Fruit fly (Drosophila melanogaster): Measurements from ENCODE around the gene CG5676.

Gene CG5676

dm6 chr2L:10250441-10250847 lies 5.2 kb downstream of the CG5676 start, which contains the start of the genes bsk and CG31717 (continued):
- TF ChIP-seq CG16813 (GFP tag; IDR thresholded peaks at IDR 0.05; ENCODE audit: partially characterized antibody) = peak; percentile 44; the same call in 1 of the 3 replicates
- peak; percentile 68 for TF ChIP-seq sens (GFP tag)
- peak; percentile 68; the same call in 2 of the 4 replicates for TF ChIP-seq Dll (GFP tag; IDR thresholded peaks at IDR 0.05; ENCODE audit: partially characterized antibody)
- peak; percentile 39; the same call in 1 of the 3 replicates for TF ChIP-seq vnd (GFP tag; IDR thresholded peaks at IDR 0.05; ENCODE audit: partially characterized antibody)
- peak; percentile 76 for TF ChIP-seq CG4617 (GFP tag; optimal IDR thresholded peaks at IDR 0.05; ENCODE audit: borderline replicate concordance)
- peak; percentile 36 for TF ChIP-seq YL-1 (GFP tag; optimal IDR thresholded peaks at IDR 0.05)
- TF ChIP-seq da (GFP tag; optimal IDR thresholded peaks at IDR 0.05) = no peak
- peak; percentile 73 for TF ChIP-seq CG8924 (tag; optimal IDR thresholded peaks at IDR 0.05)
- peak in 1 of 2 experiments; percentile 12 for TF ChIP-seq dpn (GFP tag; optimal IDR thresholded peaks at IDR 0.05)
- TF ChIP-seq phol (tag; optimal IDR thresholded peaks at IDR 0.05) = peak; percentile 46
- peak; percentile 73 for TF ChIP-seq CG9797 (GFP tag; optimal IDR thresholded peaks at IDR 0.05)
- no peak for TF ChIP-seq luna (GFP tag; optimal IDR thresholded peaks at IDR 0.05)
- peak; percentile 72 for TF ChIP-seq CG12659 (GFP tag; optimal IDR thresholded peaks at IDR 0.05)
- peak; percentile 19 for TF ChIP-seq Sin3A (optimal IDR thresholded peaks at IDR 0.05)
- TF ChIP-seq CG10543 (GFP tag; optimal IDR thresholded peaks at IDR 0.05) = no peak
- peak; percentile 38 for TF ChIP-seq nerfin-1 (tag; optimal IDR thresholded peaks at IDR 0.05)
- TF ChIP-seq CG32772 (GFP tag; IDR thresholded peaks at IDR 0.05) = no peak
- no peak for TF ChIP-seq CG12299 (tag; optimal IDR thresholded peaks at IDR 0.05)
- TF ChIP-seq CG13287 (GFP tag; IDR thresholded peaks at IDR 0.05; ENCODE audit: partially characterized antibody) = peak; percentile 68
- TF ChIP-seq CG7271 (tag; optimal IDR thresholded peaks at IDR 0.05) = peak; percentile 14
- no peak for TF ChIP-seq cato (GFP tag; optimal IDR thresholded peaks at IDR 0.05; ENCODE audit: borderline replicate concordance)
- no peak for TF ChIP-seq CG17802 (tag; optimal IDR thresholded peaks at IDR 0.05)
- TF ChIP-seq stwl (tag; optimal IDR thresholded peaks at IDR 0.05) = peak; percentile 75
- TF ChIP-seq Bgb (GFP tag; IDR thresholded peaks at IDR 0.05; ENCODE audit: partially characterized antibody) = peak; percentile 34; the same call in 1 of the 2 replicates
- no peak for TF ChIP-seq CG9817 (tag; optimal IDR thresholded peaks at IDR 0.05)
- TF ChIP-seq CG8290 (GFP tag; optimal IDR thresholded peaks at IDR 0.05) = peak; percentile 55
- TF ChIP-seq CG8290 (tag; optimal IDR thresholded peaks at IDR 0.05) = no peak
- TF ChIP-seq ttk (GFP tag; IDR thresholded peaks at IDR 0.05) = no peak
- TF ChIP-seq pzg (GFP tag; optimal IDR thresholded peaks at IDR 0.05) = peak; percentile 81
- TF ChIP-seq BEAF-32 (GFP tag; optimal IDR thresholded peaks at IDR 0.05) = peak; percentile 77
- no peak for TF ChIP-seq Mrtf (GFP tag; IDR thresholded peaks at IDR 0.05)
- peak; percentile 5 for TF ChIP-seq B-H2 (GFP tag; optimal IDR thresholded peaks at IDR 0.05)
- TF ChIP-seq CG1024 (GFP tag; IDR thresholded peaks at IDR 0.05) = 0 out of 2 replicates have a peak, but pooled peaks have one; percentile 11
- TF ChIP-seq gfzf (GFP tag; optimal IDR thresholded peaks at IDR 0.05) = peak; percentile 78
- peak; percentile 21 for TF ChIP-seq Dp (GFP tag; optimal IDR thresholded peaks at IDR 0.05)
- TF ChIP-seq HLH4C (GFP tag; IDR thresholded peaks at IDR 0.05; ENCODE audit: partially characterized antibody) = peak; percentile 49; the same call in 1 of the 3 replicates
- TF ChIP-seq CG12391 (tag; optimal IDR thresholded peaks at IDR 0.05) = no peak
- TF ChIP-seq Med (GFP tag) = peak; percentile 67
- peak; percentile 34 for TF ChIP-seq kay (GFP tag; optimal IDR thresholded peaks at IDR 0.05)
- peak; percentile 65 for TF ChIP-seq row (GFP tag; IDR thresholded peaks at IDR 0.05)
- peak; percentile 97 for TF ChIP-seq CG30020 (tag; optimal IDR thresholded peaks at IDR 0.05)
- peak; percentile 99 for TF ChIP-seq CG11560 (tag; IDR thresholded peaks at IDR 0.05)
- peak; percentile 62 for TF ChIP-seq CG3995 (GFP tag; optimal IDR thresholded peaks at IDR 0.05)
- peak; percentile 45 for TF ChIP-seq CG10267 (tag; optimal IDR thresholded peaks at IDR 0.05)
- peak; percentile 97 for TF ChIP-seq pfk (GFP tag; optimal IDR thresholded peaks at IDR 0.05)
- no peak for TF ChIP-seq ac (GFP tag; optimal IDR thresholded peaks at IDR 0.05)

Data from whole organism, embryonic.